Fruit fly (Drosophila melanogaster) whole organism, prepupa: ENCODE data around the gene CG15221.

ENCODE experiments used
- CG11294 ChIP-seq: fragments of 200-800 bp; sonication (Bioruptor generic); IDR thresholded peaks from 2 replicates; pipeline ENCODE4 v1.3.6; 2022; ENCODE audit warnings: missing biosample characterization, missing genetic modification characterization
- CG11762 ChIP-seq: fragments of 200-800 bp; sonication (Bioruptor generic); optimal IDR thresholded peaks from 3 replicates; lab custom pipeline; 2016; ENCODE audit warnings: missing biosample characterization, missing genetic modification characterization; ENCODE audit not compliant: insufficient read depth
- CG3919 ChIP-seq: fragments of 200-800 bp; sonication (Bioruptor generic); optimal IDR thresholded peaks from 3 replicates; lab custom pipeline; 2016; ENCODE audit warnings: missing biosample characterization, missing genetic modification characterization
- CG6276 ChIP-seq: fragments of 200-800 bp; sonication (Bioruptor generic); optimal IDR thresholded peaks from 2 replicates; lab custom pipeline; 2017; ENCODE audit warnings: missing biosample characterization, mild to moderate bottlenecking, missing genetic modification characterization
- CG8632 ChIP-seq: fragments of 200-800 bp; sonication (Bioruptor generic); optimal IDR thresholded peaks from 3 replicates; lab custom pipeline; 2016; ENCODE audit warnings: missing biosample characterization, missing genetic modification characterization
- CG9139 ChIP-seq: fragments of 200-800 bp; sonication (Bioruptor generic); optimal IDR thresholded peaks from 3 replicates; lab custom pipeline; 2017; ENCODE audit warnings: missing biosample characterization, mild to moderate bottlenecking, missing genetic modification characterization
- Ets21C ChIP-seq: fragments of 200-800 bp; sonication (Bioruptor generic); optimal IDR thresholded peaks from 3 replicates; lab custom pipeline; 2016; ENCODE audit warnings: missing biosample characterization, missing genetic modification characterization
- OdsH ChIP-seq: fragments of 200-800 bp; sonication (Bioruptor generic); optimal IDR thresholded peaks from 3 replicates; lab custom pipeline; 2016; ENCODE audit warnings: missing biosample characterization, missing genetic modification characterization
- Sox14 ChIP-seq: fragments of 200-800 bp; sonication (Bioruptor generic); optimal IDR thresholded peaks from 3 replicates; lab custom pipeline; 2016; ENCODE audit warnings: missing biosample characterization, missing genetic modification characterization
- lz ChIP-seq: fragments of 200-800 bp; sonication (Bioruptor generic); optimal IDR thresholded peaks from 3 replicates; lab custom pipeline; 2016; ENCODE audit warnings: missing biosample characterization, missing genetic modification characterization

- TF ChIP-seq CG11762 (GFP tag; lab: Kevin White, UChicago) (peak; percentile 49), CG9139 (GFP tag; lab: Kevin White, UChicago) (no peak), CG11294 (no peak), lz (GFP tag; lab: Kevin White, UChicago) (peak; percentile 48), OdsH (GFP tag; lab: Kevin White, UChicago) (peak; percentile 66), Ets21C (GFP tag; lab: Kevin White, UChicago) (peak; percentile 38), CG3919 (GFP tag; lab: Kevin White, UChicago) (peak; percentile 61), CG6276 (no peak), Sox14 (peak; percentile 47), CG8632 (GFP tag; lab: Kevin White, UChicago) (peak; percentile 38)
Measured at dm6 chrX:11678539-11679040, 45.5 kb upstream of the CG15221 start, which contains the start of the genes Vlet and bif.
